Fruit fly (Drosophila melanogaster) whole organism, embryonic: ENCODE data around the gene CG10353.

ENCODE experiments used
- CG10543 ChIP-seq: fragments of 200-800 bp; sonication (Bioruptor generic); optimal IDR thresholded peaks from 3 replicates; lab custom pipeline; 2017; ENCODE audit warnings: missing biosample characterization, mild to moderate bottlenecking, missing genetic modification characterization, moderate library complexity
- CG14860 ChIP-seq: fragments of 200-800 bp; sonication (Bioruptor generic); IDR thresholded peaks from 3 replicates; pipeline ENCODE4 v1.3.6; 2022; ENCODE audit warnings: missing biosample characterization, missing genetic modification characterization; ENCODE audit not compliant: partially characterized antibody
- CG16813 ChIP-seq: fragments of 200-800 bp; sonication (Bioruptor generic); IDR thresholded peaks from 3 replicates; pipeline ENCODE4 v1.3.6; 2022; ENCODE audit warnings: missing biosample characterization, missing genetic modification characterization; ENCODE audit not compliant: partially characterized antibody
- CG17612 ChIP-seq: fragments of 200-800 bp; sonication (Bioruptor generic); IDR thresholded peaks from 2 replicates; pipeline ENCODE4 v1.3.6; 2022; ENCODE audit warnings: missing biosample characterization, missing genetic modification characterization
- CG18011 ChIP-seq: fragments of 200-800 bp; sonication (Bioruptor generic); optimal IDR thresholded peaks from 2 replicates; lab custom pipeline; 2017; ENCODE audit warnings: missing biosample characterization, missing genetic modification characterization, mild to moderate bottlenecking, moderate library complexity, missing genotype
- CG1832 ChIP-seq: fragments of 200-800 bp; sonication (Bioruptor generic); optimal IDR thresholded peaks from 2 replicates; lab custom pipeline; 2017; ENCODE audit warnings: missing biosample characterization, mild to moderate bottlenecking, missing genetic modification characterization, inconsistent platforms
- CG2120 ChIP-seq: fragments of 200-800 bp; sonication (Bioruptor generic); optimal IDR thresholded peaks from 3 replicates; lab custom pipeline; 2016; ENCODE audit warnings: missing biosample characterization, missing genetic modification characterization
- CG2202 ChIP-seq: fragments of 200-800 bp; sonication (Bioruptor generic); optimal IDR thresholded peaks from 2 replicates; lab custom pipeline; 2018; ENCODE audit warnings: missing biosample characterization, mild to moderate bottlenecking, missing genetic modification characterization
- CG34224 ChIP-seq: fragments of 200-800 bp; sonication (Bioruptor generic); IDR thresholded peaks from 3 replicates; pipeline ENCODE4 v1.3.6; 2022; ENCODE audit warnings: missing biosample characterization, missing genetic modification characterization; ENCODE audit not compliant: partially characterized antibody
- CG4854 ChIP-seq: fragments of 200-800 bp; sonication (Bioruptor generic); optimal IDR thresholded peaks from 2 replicates; lab custom pipeline; 2016; ENCODE audit warnings: missing biosample characterization, missing genetic modification characterization, inconsistent platforms
- CG6654 ChIP-seq: fragments of 200-800 bp; sonication (Bioruptor generic); optimal IDR thresholded peaks from 2 replicates; lab custom pipeline; 2017; ENCODE audit warnings: missing biosample characterization, mild to moderate bottlenecking, missing genetic modification characterization
- CG6854 ChIP-seq: fragments of 200-800 bp; sonication (Bioruptor generic); optimal IDR thresholded peaks from 3 replicates; lab custom pipeline; 2017; ENCODE audit warnings: missing biosample characterization, mild to moderate bottlenecking, missing genetic modification characterization
- CG7372 ChIP-seq: fragments of 200-800 bp; sonication (Bioruptor generic); IDR thresholded peaks from 2 replicates; pipeline ENCODE4 v1.3.6; 2022; ENCODE audit warnings: missing biosample characterization, missing genetic modification characterization
- CG7839 ChIP-seq: fragments of 200-800 bp; sonication (Bioruptor generic); optimal IDR thresholded peaks from 3 replicates; lab custom pipeline; 2018; ENCODE audit warnings: missing biosample characterization, mild to moderate bottlenecking, missing genetic modification characterization, moderate library complexity
- CG8478 ChIP-seq: fragments of >200 bp; optimal IDR thresholded peaks from 2 replicates; lab custom pipeline; 2018
- CG8944 ChIP-seq: fragments of 200-800 bp; sonication (Bioruptor generic); optimal IDR thresholded peaks from 3 replicates; lab custom pipeline; 2016; ENCODE audit warnings: missing biosample characterization, missing genetic modification characterization
- D19B ChIP-seq: fragments of 200-800 bp; sonication (Bioruptor generic); optimal IDR thresholded peaks from 2 replicates; lab custom pipeline; 2017; ENCODE audit warnings: missing biosample characterization, mild to moderate bottlenecking, missing genetic modification characterization
- E2f2 ChIP-seq: fragments of 200-800 bp; sonication (Bioruptor generic); IDR thresholded peaks from 2 replicates; pipeline ENCODE4 v1.3.6; 2022; ENCODE audit warnings: missing biosample characterization, missing genetic modification characterization
- Gsc ChIP-seq: fragments of 200-800 bp; sonication (Bioruptor generic); IDR thresholded peaks from 2 replicates; pipeline ENCODE4 v1.3.6; 2022; ENCODE audit warnings: missing biosample characterization, missing genetic modification characterization
- HLH3B ChIP-seq: fragments of 200-800 bp; sonication (Bioruptor generic); IDR thresholded peaks from 2 replicates; pipeline ENCODE4 v1.3.6; 2022; ENCODE audit warnings: missing biosample characterization, missing genetic modification characterization
- HLH4C ChIP-seq: fragments of 200-800 bp; sonication (Bioruptor generic); IDR thresholded peaks from 3 replicates; pipeline ENCODE4 v1.3.6; 2022; ENCODE audit warnings: missing biosample characterization, missing genetic modification characterization; ENCODE audit not compliant: partially characterized antibody
- MTF-1 ChIP-seq: fragments of 200-800 bp; sonication (Bioruptor generic); optimal IDR thresholded peaks from 2 replicates; lab custom pipeline; 2018; ENCODE audit warnings: missing biosample characterization, mild to moderate bottlenecking, missing genetic modification characterization, borderline replicate concordance
- Myb ChIP-seq: fragments of 200-800 bp; sonication (Bioruptor generic); optimal IDR thresholded peaks from 2 replicates; lab custom pipeline; 2016; ENCODE audit warnings: missing biosample characterization, missing genetic modification characterization
- NC2β ChIP-seq: fragments of 200-800 bp; sonication (Bioruptor generic); optimal IDR thresholded peaks from 2 replicates; lab custom pipeline; 2016; ENCODE audit warnings: missing biosample characterization, missing genetic modification characterization
- NfI ChIP-seq: fragments of 200-800 bp; sonication (Bioruptor generic); optimal IDR thresholded peaks from 3 replicates; lab custom pipeline; 2018; ENCODE audit warnings: missing biosample characterization, mild to moderate bottlenecking, missing genetic modification characterization, moderate library complexity
- PHDP ChIP-seq: fragments of 200-800 bp; sonication (Bioruptor generic); optimal IDR thresholded peaks from 3 replicates; lab custom pipeline; 2018; ENCODE audit warnings: missing biosample characterization, mild to moderate bottlenecking, missing genetic modification characterization, moderate library complexity
- Scr ChIP-seq: fragments of 200-800 bp; sonication (Bioruptor generic); IDR thresholded peaks from 2 replicates; pipeline ENCODE4 v1.3.6; 2022; ENCODE audit warnings: missing biosample characterization, missing genetic modification characterization; ENCODE audit not compliant: partially characterized antibody
- Trl ChIP-seq, 3 experiments: fragments of >200 bp in 2 of 3; fragments of 200-800 bp in 1 of 3; sonication (Bioruptor generic) in 1 of 3; optimal IDR thresholded peaks; 2 replicates in 1 of 3; 3 replicates in 2 of 3; lab custom pipeline; 2016 to 2017; ENCODE audit warnings: missing biosample characterization in 1 of 3, missing genetic modification characterization in 1 of 3
- Xrp1 ChIP-seq: fragments of 200-800 bp; sonication (Bioruptor generic); IDR thresholded peaks from 2 replicates; pipeline ENCODE4 v1.3.6; 2022; ENCODE audit warnings: missing biosample characterization, missing genetic modification characterization
- ato ChIP-seq: fragments of 200-800 bp; sonication (Bioruptor generic); IDR thresholded peaks from 2 replicates; pipeline ENCODE4 v1.3.6; 2022; ENCODE audit warnings: missing biosample characterization, missing genetic modification characterization; ENCODE audit not compliant: partially characterized antibody
- cas ChIP-seq: fragments of 200-800 bp; sonication (Bioruptor generic); IDR thresholded peaks from 2 replicates; pipeline ENCODE4 v1.3.6; 2022; ENCODE audit warnings: missing biosample characterization, missing genetic modification characterization
- da ChIP-seq: fragments of 200-800 bp; sonication (Bioruptor generic); optimal IDR thresholded peaks from 2 replicates; lab custom pipeline; 2016; ENCODE audit warnings: missing biosample characterization, missing genetic modification characterization
- gsb ChIP-seq: fragments of 200-800 bp; sonication (Bioruptor generic); IDR thresholded peaks from 2 replicates; pipeline ENCODE4 v1.3.6; 2022; ENCODE audit warnings: missing biosample characterization, missing genetic modification characterization
- inv ChIP-seq: fragments of 200-800 bp; sonication (Bioruptor generic); IDR thresholded peaks from 2 replicates; pipeline ENCODE4 v1.3.6; 2022; ENCODE audit warnings: missing biosample characterization, missing genetic modification characterization; ENCODE audit not compliant: partially characterized antibody
- jigr1 ChIP-seq: fragments of 200-800 bp; sonication (Bioruptor generic); IDR thresholded peaks from 3 replicates; pipeline ENCODE4 v1.3.6; 2022; ENCODE audit warnings: missing biosample characterization, missing genetic modification characterization
- mld ChIP-seq: fragments of 200-800 bp; sonication (Bioruptor generic); IDR thresholded peaks from 3 replicates; pipeline ENCODE4 v1.3.6; 2022; ENCODE audit warnings: missing biosample characterization, missing genetic modification characterization; ENCODE audit not compliant: partially characterized antibody
- nerfin-2 ChIP-seq: fragments of 200-800 bp; sonication (Bioruptor generic); IDR thresholded peaks from 2 replicates; pipeline ENCODE4 v1.3.6; 2022; ENCODE audit warnings: missing biosample characterization, missing genetic modification characterization; ENCODE audit not compliant: partially characterized antibody
- pros ChIP-seq: fragments of 200-800 bp; sonication (Bioruptor generic); optimal IDR thresholded peaks from 3 replicates; lab custom pipeline; 2019; ENCODE audit warnings: missing biosample characterization, mild to moderate bottlenecking, missing genetic modification characterization, moderate library complexity
- scrt ChIP-seq: fragments of 200-800 bp; sonication (Bioruptor generic); optimal IDR thresholded peaks from 2 replicates; lab custom pipeline; 2018; ENCODE audit warnings: missing biosample characterization, mild to moderate bottlenecking, missing genetic modification characterization, moderate library complexity
- tio ChIP-seq: fragments of 200-800 bp; sonication (Bioruptor generic); optimal IDR thresholded peaks from 2 replicates; lab custom pipeline; 2017; ENCODE audit warnings: missing biosample characterization, missing genetic modification characterization, inconsistent platforms
- tna ChIP-seq: fragments of 200-800 bp; sonication (Bioruptor generic); IDR thresholded peaks from 2 replicates; pipeline ENCODE4 v1.3.6; 2022; ENCODE audit warnings: missing biosample characterization, missing genetic modification characterization; ENCODE audit not compliant: partially characterized antibody
- wdn ChIP-seq: fragments of 200-800 bp; sonication (Bioruptor generic); IDR thresholded peaks from 2 replicates; pipeline ENCODE4 v1.3.6; 2022; ENCODE audit warnings: missing biosample characterization, missing genetic modification characterization
- wek ChIP-seq: fragments of 200-800 bp; sonication (Bioruptor generic); optimal IDR thresholded peaks from 3 replicates; lab custom pipeline; 2018; ENCODE audit warnings: missing biosample characterization, mild to moderate bottlenecking, missing genetic modification characterization, moderate library complexity
- wor ChIP-seq: fragments of 200-800 bp; sonication (Bioruptor generic); IDR thresholded peaks from 2 replicates; pipeline ENCODE4 v1.3.6; 2022; ENCODE audit warnings: missing biosample characterization, missing genetic modification characterization

Gene CG10353

dm6 chrX:11841702-11842378 is 45.1 kb downstream of the CG10353 start (continued):
- TF ChIP-seq pros = no peak
- no peak for TF ChIP-seq CG7372 (GFP tag; lab: Robert Waterston, UW)
- no peak for TF ChIP-seq jigr1 (GFP tag; lab: Robert Waterston, UW)
- TF ChIP-seq CG18011 (GFP tag; lab: Kevin White, UChicago) = no peak
- TF ChIP-seq CG6654 = no peak
- no peak for TF ChIP-seq CG6854 (GFP tag; lab: Kevin White, UChicago)
- peak; percentile 32 for TF ChIP-seq CG7839
- TF ChIP-seq CG10543 (GFP tag; lab: Kevin White, UChicago) = no peak
- no peak for TF ChIP-seq Gsc
- TF ChIP-seq tio (GFP tag; lab: Kevin White, UChicago) = no peak
- TF ChIP-seq wdn (GFP tag; lab: Robert Waterston, UW) = no peak
- no peak for TF ChIP-seq PHDP
- TF ChIP-seq HLH3B = no peak
- TF ChIP-seq E2f2 (GFP tag; lab: Robert Waterston, UW) = no peak
- no peak for TF ChIP-seq scrt (GFP tag; lab: Kevin White, UChicago)
- no peak for TF ChIP-seq NfI (GFP tag; lab: Kevin White, UChicago)
- TF ChIP-seq, all 482 proteins: peak for 43

DNA sequence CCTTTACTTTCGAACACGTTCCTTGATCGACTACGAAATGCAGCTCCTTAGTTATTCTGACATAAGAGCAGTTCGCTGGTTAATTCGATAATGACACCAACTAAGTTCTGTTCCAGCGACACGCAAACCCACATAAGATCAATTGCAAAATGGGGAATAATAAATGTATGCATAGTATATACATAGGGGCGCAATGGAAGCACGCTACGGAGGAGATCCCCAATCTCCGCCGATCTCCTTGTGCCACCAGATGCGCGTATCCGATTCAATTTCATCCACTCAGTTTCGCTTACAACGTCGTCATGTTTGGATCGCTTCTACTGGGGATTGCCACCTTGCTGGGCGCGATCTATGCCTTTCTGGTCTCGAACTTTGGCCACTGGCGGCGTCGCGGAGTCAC is 47.7 kb downstream of the CG10353 start, which contains the start of gene Cyp28c1:
Gene Cyp28c1, plus strand, starts transcription at position 301 of the 400 bp plus-strand sequence.
- TF ChIP-seq inv = no peak
- TF ChIP-seq CG2202 = no peak
- no peak for TF ChIP-seq CG8944 (GFP tag; lab: Kevin White, UChicago)

- no peak for TF ChIP-seq CG2120
- TF ChIP-seq NC2β (GFP tag; lab: Kevin White, UChicago) = no peak
- TF ChIP-seq gsb (GFP tag; lab: Robert Waterston, UW) = no peak
- TF ChIP-seq CG17612 (GFP tag; lab: Robert Waterston, UW) = no peak
- TF ChIP-seq Xrp1 (GFP tag; lab: Robert Waterston, UW) = no peak
- no peak for TF ChIP-seq Myb (GFP tag; lab: Kevin White, UChicago)
- TF ChIP-seq HLH4C (GFP tag; lab: Robert Waterston, UW) = no peak
- TF ChIP-seq wek = no peak
Observed at dm6 chrX:11837926-11838325, 49.0 kb downstream of the CG10353 start, which contains the start of gene CG15741. Gene CG15741, minus strand, starts transcription at chrX:11838026.

- TF ChIP-seq tna (GFP tag; lab: Robert Waterston, UW) (peak; percentile 59; the same call in 1 of the 2 replicates), MTF-1 (no peak), ato (GFP tag; lab: Robert Waterston, UW) (no peak), Trl (optimal IDR thresholded peaks at IDR 0.05; lab: Kevin White, UChicago) (peak; percentile 20 to 21), Trl (GFP tag; optimal IDR thresholded peaks at IDR 0.05; lab: Kevin White, UChicago) (no peak), da (GFP tag; lab: Kevin White, UChicago) (no peak), mld (GFP tag; lab: Robert Waterston, UW) (0 out of 3 replicates have a peak, but pooled peaks have one; percentile 20), nerfin-2 (0 out of 2 replicates have a peak, but pooled peaks have one; percentile 46), Scr (GFP tag; lab: Robert Waterston, UW) (peak; percentile 22; the same call in 1 of the 2 replicates), CG14860 (GFP tag; lab: Robert Waterston, UW) (peak; percentile 78), D19B (GFP tag; lab: Kevin White, UChicago) (peak; percentile 30), CG1832 (GFP tag; lab: Kevin White, UChicago) (peak; percentile 81), CG4854 (GFP tag; lab: Kevin White, UChicago) (no peak), CG8478 (lab: Kevin White, UChicago) (peak; percentile 64), CG34224 (0 out of 3 replicates have a peak, but pooled peaks have one; percentile 31), cas (no peak), CG16813 (GFP tag; lab: Robert Waterston, UW) (peak; percentile 50), wor (GFP tag; lab: Robert Waterston, UW) (no peak)
Observed at dm6 chrX:11828336-11829007, 58.5 kb downstream of the CG10353 start.
